Worm (Caenorhabditis elegans) whole organism, L1 larva: ENCODE measurements around the gene C01G6.3.

Experiments
- C04F5.9 ChIP-seq: sonication (generic microtip); optimal IDR thresholded peaks from 2 replicates; lab custom pipeline; 2016; ENCODE audit warnings: missing genetic modification characterization, missing compliant biosample characterization
- C16A3.4 ChIP-seq: fragments of 150-350 bp; optimal IDR thresholded peaks from 2 replicates; lab custom pipeline; 2014; ENCODE audit warnings: missing biosample characterization, missing genetic modification characterization
- C34B4.2 ChIP-seq: sonication (generic microtip); optimal IDR thresholded peaks from 2 replicates; lab custom pipeline; 2017; ENCODE audit warnings: mild to moderate bottlenecking, missing genetic modification characterization, missing compliant biosample characterization
- F16B12.6 ChIP-seq: fragments of 150-350 bp; optimal IDR thresholded peaks from 2 replicates; lab custom pipeline; 2014; ENCODE audit warnings: missing biosample characterization, missing genetic modification characterization
- aha-1 ChIP-seq: fragments of 150-350 bp; optimal IDR thresholded peaks from 2 replicates; lab custom pipeline; 2014; ENCODE audit warnings: missing biosample characterization, missing genetic modification characterization
- aly-2 ChIP-seq: fragments of 150-350 bp; optimal IDR thresholded peaks from 2 replicates; lab custom pipeline; 2014; ENCODE audit warnings: missing biosample characterization, missing genetic modification characterization
- ama-1 ChIP-seq: fragments of 150-350 bp; optimal IDR thresholded peaks from 2 replicates; lab custom pipeline; 2014
- ceh-63 ChIP-seq: fragments of 200-800 bp; sonication (Bioruptor generic); optimal IDR thresholded peaks from 2 replicates; lab custom pipeline; 2018; ENCODE audit warnings: mild to moderate bottlenecking, missing genetic modification characterization, missing compliant biosample characterization
- ceh-82 ChIP-seq, 3 experiments: fragments of 150-350 bp in 1 of 3; sonication (generic microtip) in 2 of 3; optimal IDR thresholded peaks; 2 replicates each; lab custom pipeline; 2014 to 2017; ENCODE audit warnings: missing biosample characterization in 3 of 3, missing genetic modification characterization in 3 of 3
- ceh-88 ChIP-seq: fragments of 200-800 bp; sonication (Bioruptor generic); IDR thresholded peaks from 2 replicates; pipeline ENCODE4 v1.3.6; 2022; ENCODE audit warnings: missing genetic modification characterization, missing compliant biosample characterization
- ces-1 ChIP-seq: fragments of 150-350 bp; optimal IDR thresholded peaks from 2 replicates; lab custom pipeline; 2014; ENCODE audit warnings: missing biosample characterization, missing genetic modification reagents, missing genetic modification characterization
- dsc-1 ChIP-seq: sonication (generic microtip); optimal IDR thresholded peaks from 2 replicates; lab custom pipeline; 2016; ENCODE audit warnings: mild to moderate bottlenecking, missing genetic modification characterization, missing compliant biosample characterization
- efl-1 ChIP-seq, 4 experiments: fragments of 150-350 bp; optimal IDR thresholded peaks in 3 of 4; peaks in 1 of 4; 1 replicate in 1 of 4; 2 replicates in 3 of 4; lab custom pipeline; 2014; ENCODE audit warnings: missing biosample characterization in 2 of 4, missing genetic modification characterization in 2 of 4, missing genetic modification reagents in 2 of 4
- efl-3 ChIP-seq: fragments of 200-800 bp; sonication (Bioruptor generic); optimal IDR thresholded peaks from 2 replicates; lab custom pipeline; 2018; ENCODE audit warnings: mild to moderate bottlenecking, missing genetic modification characterization, missing compliant biosample characterization
- egl-27 ChIP-seq, 2 experiments: fragments of 150-350 bp in 1 of 2; sonication (generic microtip); optimal IDR thresholded peaks; 3 replicates each; lab custom pipeline; 2017 to 2018; ENCODE audit warnings: missing biosample characterization in 2 of 2, missing genetic modification characterization in 2 of 2, missing genetic modification reagents in 2 of 2
- elt-3 ChIP-seq, 6 experiments: fragments of 150-350 bp in 1 of 6; sonication (generic microtip); optimal IDR thresholded peaks; 2 replicates each; lab custom pipeline; 2017 to 2018; ENCODE audit warnings: missing biosample characterization in 6 of 6, missing genetic modification characterization in 6 of 6, inconsistent platforms in 1 of 6
- fkh-10 ChIP-seq: sonication (generic microtip); optimal IDR thresholded peaks from 2 replicates; lab custom pipeline; 2017; ENCODE audit warnings: missing biosample characterization, missing genetic modification reagents, missing genetic modification characterization
- fkh-8 ChIP-seq: sonication (generic microtip); optimal IDR thresholded peaks from 2 replicates; lab custom pipeline; 2016; ENCODE audit warnings: mild to moderate bottlenecking, missing genetic modification characterization, missing compliant biosample characterization
- fos-1 ChIP-seq: fragments of 150-350 bp; optimal IDR thresholded peaks from 2 replicates; lab custom pipeline; 2014; ENCODE audit warnings: missing biosample characterization, missing genetic modification characterization
- hlh-17 ChIP-seq: fragments of 200-800 bp; sonication (Bioruptor generic); optimal IDR thresholded peaks from 2 replicates; lab custom pipeline; 2018; ENCODE audit warnings: missing genetic modification characterization, mild to moderate bottlenecking, missing compliant biosample characterization, moderate library complexity, borderline replicate concordance
- hlh-4 ChIP-seq: sonication (generic microtip); optimal IDR thresholded peaks from 2 replicates; lab custom pipeline; 2016; ENCODE audit warnings: mild to moderate bottlenecking, missing genetic modification characterization, missing compliant biosample characterization
- hpl-2 ChIP-seq: fragments of 150-350 bp; optimal IDR thresholded peaks from 2 replicates; lab custom pipeline; 2014; ENCODE audit warnings: missing biosample characterization, missing genetic modification reagents, missing genetic modification characterization
- irx-1 ChIP-seq: sonication (generic microtip); optimal IDR thresholded peaks from 2 replicates; lab custom pipeline; 2016; ENCODE audit warnings: missing genetic modification characterization, missing compliant biosample characterization
- isw-1 ChIP-seq: fragments of 200-800 bp; sonication (Bioruptor generic); IDR thresholded peaks from 2 replicates; pipeline ENCODE4 v1.3.6; 2022; ENCODE audit warnings: missing genetic modification characterization, missing compliant biosample characterization
- jun-1 ChIP-seq: fragments of 150-350 bp; optimal IDR thresholded peaks from 2 replicates; lab custom pipeline; 2014; ENCODE audit warnings: missing biosample characterization, missing genetic modification reagents, missing genetic modification characterization
- lin-13 ChIP-seq: fragments of 150-350 bp; optimal IDR thresholded peaks from 2 replicates; lab custom pipeline; 2014; ENCODE audit warnings: missing biosample characterization, missing genetic modification reagents, missing genetic modification characterization
- lin-14 ChIP-seq: fragments of 200-800 bp; sonication (Bioruptor generic); optimal IDR thresholded peaks from 2 replicates; lab custom pipeline; 2018; ENCODE audit warnings: mild to moderate bottlenecking, missing genetic modification characterization, moderate library complexity, missing compliant biosample characterization
- lin-39 ChIP-seq: fragments of 150-350 bp; optimal IDR thresholded peaks from 2 replicates; lab custom pipeline; 2014; ENCODE audit warnings: missing biosample characterization, missing genetic modification reagents, missing genetic modification characterization
- mab-9 ChIP-seq: fragments of 200-800 bp; sonication (Bioruptor generic); IDR thresholded peaks from 2 replicates; pipeline ENCODE4 v1.3.6; 2022; ENCODE audit warnings: missing genetic modification reagents, missing genetic modification characterization, missing compliant biosample characterization
- mdl-1 ChIP-seq, 2 experiments: fragments of 150-350 bp; optimal IDR thresholded peaks; 2 replicates each; lab custom pipeline; 2014 to 2017; ENCODE audit warnings: missing biosample characterization in 2 of 2, missing genetic modification characterization in 2 of 2, inconsistent platforms in 1 of 2
- mef-2 ChIP-seq: fragments of 150-350 bp; optimal IDR thresholded peaks from 2 replicates; lab custom pipeline; 2014; ENCODE audit warnings: missing biosample characterization, missing genetic modification characterization
- nhr-11 ChIP-seq: fragments of 150-350 bp; optimal IDR thresholded peaks from 2 replicates; lab custom pipeline; 2014; ENCODE audit warnings: missing biosample characterization, missing genetic modification characterization
- nhr-12 ChIP-seq: sonication (generic microtip); optimal IDR thresholded peaks from 2 replicates; lab custom pipeline; 2017; ENCODE audit warnings: missing biosample characterization, missing genetic modification characterization
- nhr-20 ChIP-seq: sonication (generic microtip); optimal IDR thresholded peaks from 2 replicates; lab custom pipeline; 2016; ENCODE audit warnings: mild to moderate bottlenecking, missing genetic modification characterization, missing compliant biosample characterization
- nhr-237 ChIP-seq: fragments of 150-350 bp; optimal IDR thresholded peaks from 2 replicates; lab custom pipeline; 2014; ENCODE audit warnings: missing biosample characterization, missing genetic modification characterization
- nhr-28 ChIP-seq: fragments of 150-350 bp; optimal IDR thresholded peaks from 2 replicates; lab custom pipeline; 2014; ENCODE audit warnings: missing biosample characterization, missing genetic modification characterization
- nhr-47 ChIP-seq: sonication (generic microtip); optimal IDR thresholded peaks from 2 replicates; lab custom pipeline; 2016; ENCODE audit warnings: mild to moderate bottlenecking, missing genetic modification characterization, moderate library complexity, missing compliant biosample characterization
- nhr-76 ChIP-seq: sonication (generic microtip); optimal IDR thresholded peaks from 2 replicates; lab custom pipeline; 2017; ENCODE audit warnings: missing biosample characterization, missing genetic modification characterization
- nhr-77 ChIP-seq: fragments of 150-350 bp; optimal IDR thresholded peaks from 2 replicates; lab custom pipeline; 2014; ENCODE audit warnings: missing biosample characterization, missing genetic modification characterization
- nhr-84 ChIP-seq: sonication (generic microtip); optimal IDR thresholded peaks from 2 replicates; lab custom pipeline; 2017; ENCODE audit warnings: missing biosample characterization, missing genetic modification characterization
- nhr-85 ChIP-seq: sonication (generic microtip); peaks from one replicate; lab custom pipeline; 2016; ENCODE audit warnings: missing genetic modification characterization, inconsistent platforms, missing compliant biosample characterization
- nhr-90 ChIP-seq: sonication (generic microtip); optimal IDR thresholded peaks from 2 replicates; lab custom pipeline; 2016; ENCODE audit warnings: mild to moderate bottlenecking, missing genetic modification characterization, missing compliant biosample characterization; ENCODE audit not compliant: poor library complexity
- pag-3 ChIP-seq: sonication (generic microtip); optimal IDR thresholded peaks from 2 replicates; lab custom pipeline; 2017; ENCODE audit warnings: missing genetic modification characterization, mild to moderate bottlenecking, missing compliant biosample characterization, antibody characterized with exemption, borderline replicate concordance; ENCODE audit not compliant: insufficient read depth
- pqm-1 ChIP-seq: sonication (generic microtip); optimal IDR thresholded peaks from 3 replicates; lab custom pipeline; 2017; ENCODE audit warnings: missing biosample characterization, missing genetic modification characterization
- snpc-4 ChIP-seq: fragments of 150-350 bp; optimal IDR thresholded peaks from 2 replicates; lab custom pipeline; 2014; ENCODE audit warnings: missing biosample characterization, missing genetic modification characterization
- snu-23 ChIP-seq: sonication (generic microtip); optimal IDR thresholded peaks from 2 replicates; lab custom pipeline; 2016; ENCODE audit warnings: missing genetic modification characterization, missing compliant biosample characterization
- sox-4 ChIP-seq: sonication (generic microtip); optimal IDR thresholded peaks from 2 replicates; lab custom pipeline; 2016; ENCODE audit warnings: missing genetic modification characterization, missing compliant biosample characterization
- sptf-1 ChIP-seq: fragments of 150-350 bp; optimal IDR thresholded peaks from 2 replicates; lab custom pipeline; 2014; ENCODE audit warnings: missing biosample characterization, missing genetic modification characterization
- sup-37 ChIP-seq: fragments of 200-800 bp; sonication (Bioruptor generic); optimal IDR thresholded peaks from 2 replicates; lab custom pipeline; 2018; ENCODE audit warnings: mild to moderate bottlenecking, missing genetic modification characterization, missing compliant biosample characterization
- swsn-7 ChIP-seq: sonication (generic microtip); optimal IDR thresholded peaks from 2 replicates; lab custom pipeline; 2016; ENCODE audit warnings: missing genetic modification characterization, missing compliant biosample characterization
- unc-86 ChIP-seq: sonication (generic microtip); optimal IDR thresholded peaks from 2 replicates; lab custom pipeline; 2016; ENCODE audit warnings: missing genetic modification characterization, missing compliant biosample characterization
- vab-15 ChIP-seq: sonication (generic microtip); optimal IDR thresholded peaks from 2 replicates; lab custom pipeline; 2017; ENCODE audit warnings: missing genotype, mild to moderate bottlenecking, missing genetic modification characterization, missing compliant biosample characterization
- zag-1 ChIP-seq: fragments of 150-350 bp; optimal IDR thresholded peaks from 2 replicates; lab custom pipeline; 2014; ENCODE audit warnings: missing biosample characterization, missing genetic modification characterization

Gene C01G6.3

DNA sequence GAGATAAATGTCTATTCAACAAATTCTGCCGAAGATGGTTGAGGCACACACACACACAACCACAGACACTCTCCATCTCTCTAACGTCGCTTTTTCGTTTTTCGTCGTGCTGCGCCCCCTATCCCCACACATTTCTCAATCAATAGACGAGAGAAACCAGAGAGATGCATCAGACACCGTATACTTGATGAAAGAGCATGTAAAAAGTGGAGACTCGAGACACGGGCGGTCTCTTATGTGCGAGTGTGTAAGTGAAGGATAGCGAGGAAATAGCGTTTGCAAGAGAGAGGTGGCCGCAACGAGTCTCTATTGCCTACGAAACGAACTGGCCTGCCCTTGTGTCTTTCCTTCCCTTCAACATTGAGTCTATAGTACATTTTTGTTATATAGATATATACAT lies 13.1 kb downstream of the C01G6.3 start (continued):
- peak; percentile 97 for TF ChIP-seq C34B4.2 (tag; lab: Kevin White, UChicago)
- no peak for TF ChIP-seq hlh-4 (tag; lab: Kevin White, UChicago)
- peak; percentile 95 for TF ChIP-seq fkh-8
- peak in 1 of 2 experiments; percentile 90 for TF ChIP-seq mdl-1 (tag; optimal IDR thresholded peaks at IDR 0.05; lab: Kevin White, UChicago)
- TF ChIP-seq nhr-77 = peak; percentile 94
- no peak for TF ChIP-seq sptf-1
- peak; percentile 60 to 92 (median 75) for TF ChIP-seq ceh-82 (tag; optimal IDR thresholded peaks at IDR 0.05; lab: Kevin White, UChicago)
- TF ChIP-seq efl-3 (GFP tag; lab: Kevin White, UChicago) = no peak
- peak in 4 of 6 experiments; percentile 48 to 78 (median 58) for TF ChIP-seq elt-3 (tag; optimal IDR thresholded peaks at IDR 0.05; lab: Kevin White, UChicago)
- TF ChIP-seq nhr-47 (tag; lab: Kevin White, UChicago) = peak; percentile 92
- TF ChIP-seq lin-13 = peak; percentile 85
- TF ChIP-seq hlh-17 (GFP tag; lab: Kevin White, UChicago) = no peak
- peak; percentile 72 for TF ChIP-seq fos-1 (tag; lab: Kevin White, UChicago)
- no peak for TF ChIP-seq ceh-63 (GFP tag; lab: Kevin White, UChicago)
- peak; percentile 80 to 88 for TF ChIP-seq efl-1 (optimal IDR thresholded peaks at IDR 0.05; lab: Kevin White, UChicago)
- peak; percentile 52 to 88 for TF ChIP-seq efl-1 (GFP tag; optimal IDR thresholded peaks at IDR 0.05 in 1 of 2; lab: Kevin White, UChicago)
- peak; percentile 94 for TF ChIP-seq swsn-7
- peak; percentile 96 for TF ChIP-seq nhr-85
- no peak for TF ChIP-seq nhr-76 (tag; lab: Kevin White, UChicago)
- TF ChIP-seq egl-27 (tag; optimal IDR thresholded peaks at IDR 0.05; lab: Kevin White, UChicago) = peak; percentile 50 to 59
- no peak for TF ChIP-seq F16B12.6 (tag; lab: Kevin White, UChicago)
- TF ChIP-seq ama-1 = peak; percentile 76
- TF ChIP-seq lin-14 = peak; percentile 99
- peak; percentile 89 for TF ChIP-seq nhr-237 (tag; lab: Kevin White, UChicago)
- TF ChIP-seq sup-37 (GFP tag; lab: Kevin White, UChicago) = peak; percentile 62
- TF ChIP-seq nhr-11 (tag; lab: Kevin White, UChicago) = peak; percentile 62
- peak; percentile 57 for TF ChIP-seq mef-2 (tag; lab: Kevin White, UChicago)
- no peak for TF ChIP-seq vab-15
- TF ChIP-seq isw-1 (GFP tag; lab: Robert Waterston, UW) = peak; percentile 62
- TF ChIP-seq irx-1 = peak; percentile 71
- TF ChIP-seq fkh-10 (GFP tag; lab: Kevin White, UChicago) = peak; percentile 81
- TF ChIP-seq aha-1 (tag; lab: Kevin White, UChicago) = peak; percentile 9
- TF ChIP-seq lin-39 = no peak
- peak; percentile 52 for TF ChIP-seq sox-4 (tag; lab: Kevin White, UChicago)
- TF ChIP-seq pag-3 (tag; lab: Kevin White, UChicago) = peak; percentile 18
- TF ChIP-seq snpc-4 (tag; lab: Kevin White, UChicago) = peak; percentile 51
- TF ChIP-seq ceh-88 = no peak; the same call in 1 of the 2 replicates
- TF ChIP-seq pqm-1 = no peak
- peak; percentile 38 for TF ChIP-seq zag-1
- TF ChIP-seq dsc-1 (tag; lab: Kevin White, UChicago) = peak; percentile 72
- no peak for TF ChIP-seq nhr-12
- TF ChIP-seq nhr-84 (tag; lab: Kevin White, UChicago) = no peak
- peak; percentile 44 for TF ChIP-seq C04F5.9 (tag; lab: Kevin White, UChicago)
- no peak for TF ChIP-seq ces-1 (GFP tag; lab: Kevin White, UChicago)
- TF ChIP-seq jun-1 (tag; lab: Kevin White, UChicago) = peak; percentile 92
- peak; percentile 89 for TF ChIP-seq C16A3.4 (tag; lab: Kevin White, UChicago)
- TF ChIP-seq mab-9 = peak; percentile 74; the same call in 1 of the 2 replicates
- peak; percentile 88 for TF ChIP-seq unc-86 (tag; lab: Kevin White, UChicago)
- TF ChIP-seq aly-2 (tag; lab: Kevin White, UChicago) = peak; percentile 75
- peak; percentile 98 for TF ChIP-seq nhr-20
- TF ChIP-seq snu-23 (GFP tag; lab: Kevin White, UChicago) = peak; percentile 98
- TF ChIP-seq nhr-28 = peak; percentile 8
- peak; percentile 84 for TF ChIP-seq nhr-90
- peak; percentile 61 for TF ChIP-seq hpl-2 (GFP tag; lab: Kevin White, UChicago)
